Fruit fly (Drosophila melanogaster) whole organism, embryonic: Measurements from ENCODE around the gene Ptx1.

Experiments
- Abd-B ChIP-seq: fragments of 200-800 bp; sonication (Bioruptor generic); optimal IDR thresholded peaks from 2 replicates; lab custom pipeline; 2018; ENCODE audit warnings: missing biosample characterization, mild to moderate bottlenecking, missing genetic modification characterization, moderate library complexity
- CG10321 ChIP-seq: fragments of 200-800 bp; sonication (Bioruptor generic); IDR thresholded peaks from 2 replicates; pipeline ENCODE4 v1.3.6; 2022; ENCODE audit warnings: missing biosample characterization, missing genetic modification characterization
- CG10979 ChIP-seq: fragments of 200-800 bp; sonication (Bioruptor generic); optimal IDR thresholded peaks from 2 replicates; lab custom pipeline; 2018; ENCODE audit warnings: missing biosample characterization, mild to moderate bottlenecking, missing genetic modification characterization, moderate library complexity
- CG12236 ChIP-seq: fragments of 200-800 bp; sonication (Bioruptor generic); optimal IDR thresholded peaks from 2 replicates; lab custom pipeline; 2016; ENCODE audit warnings: missing biosample characterization, missing genetic modification characterization
- CG13775 ChIP-seq: fragments of 200-800 bp; sonication (Bioruptor generic); optimal IDR thresholded peaks from 3 replicates; lab custom pipeline; 2017; ENCODE audit warnings: missing biosample characterization, mild to moderate bottlenecking, missing genetic modification characterization
- CG14441 ChIP-seq: fragments of 200-800 bp; sonication (Bioruptor generic); IDR thresholded peaks from 2 replicates; pipeline ENCODE4 v1.3.6; 2022; ENCODE audit warnings: missing biosample characterization, missing genetic modification characterization
- CG14860 ChIP-seq: fragments of 200-800 bp; sonication (Bioruptor generic); IDR thresholded peaks from 3 replicates; pipeline ENCODE4 v1.3.6; 2022; ENCODE audit warnings: missing biosample characterization, missing genetic modification characterization; ENCODE audit not compliant: partially characterized antibody
- CG16779 ChIP-seq: fragments of 200-800 bp; sonication (Bioruptor generic); IDR thresholded peaks from 2 replicates; pipeline ENCODE4 v1.3.6; 2022; ENCODE audit warnings: missing biosample characterization, missing genetic modification characterization
- CG17328 ChIP-seq: fragments of 200-800 bp; sonication (Bioruptor generic); IDR thresholded peaks from 2 replicates; pipeline ENCODE4 v1.3.6; 2022; ENCODE audit warnings: missing biosample characterization, missing genetic modification characterization
- CG18262 ChIP-seq: fragments of 200-800 bp; optimal IDR thresholded peaks from 3 replicates; lab custom pipeline; 2019; ENCODE audit warnings: missing biosample characterization, mild to moderate bottlenecking, missing genetic modification characterization, moderate library complexity
- CG2712 ChIP-seq: fragments of 200-800 bp; optimal IDR thresholded peaks from 3 replicates; lab custom pipeline; 2019; ENCODE audit warnings: missing biosample characterization, mild to moderate bottlenecking, missing genetic modification characterization, moderate library complexity
- CG3407 ChIP-seq: fragments of 200-800 bp; sonication (Bioruptor generic); optimal IDR thresholded peaks from 2 replicates; lab custom pipeline; 2018; ENCODE audit warnings: missing biosample characterization, mild to moderate bottlenecking, missing genetic modification characterization
- CG34422 ChIP-seq: fragments of 200-800 bp; sonication (Bioruptor generic); IDR thresholded peaks from 3 replicates; pipeline ENCODE4 v1.3.6; 2022; ENCODE audit warnings: missing biosample characterization, missing genetic modification characterization
- CG6254 ChIP-seq: fragments of 200-800 bp; sonication (Bioruptor generic); optimal IDR thresholded peaks from 3 replicates; lab custom pipeline; 2017; ENCODE audit warnings: mild to moderate bottlenecking, missing biosample characterization, missing genetic modification reagents, missing genetic modification characterization
- CG6791 ChIP-seq: fragments of 200-800 bp; sonication (Bioruptor generic); IDR thresholded peaks from 3 replicates; pipeline ENCODE4 v1.3.6; 2022; ENCODE audit warnings: missing biosample characterization, missing genetic modification characterization; ENCODE audit not compliant: partially characterized antibody
- CG7786 ChIP-seq: fragments of 200-800 bp; sonication (Bioruptor generic); optimal IDR thresholded peaks from 2 replicates; lab custom pipeline; 2016; ENCODE audit warnings: missing biosample characterization, missing genetic modification characterization
- CG7963 ChIP-seq: fragments of 200-800 bp; sonication (Bioruptor generic); IDR thresholded peaks from 3 replicates; pipeline ENCODE4 v1.3.6; 2022; ENCODE audit warnings: missing biosample characterization, missing genetic modification characterization; ENCODE audit not compliant: partially characterized antibody
- CG8290 ChIP-seq, 3 experiments: fragments of 200-800 bp; sonication (Bioruptor generic); optimal IDR thresholded peaks; 2 replicates each; lab custom pipeline; 2016 to 2019; ENCODE audit warnings: missing biosample characterization in 3 of 3, missing genetic modification characterization in 3 of 3, mild to moderate bottlenecking in 2 of 3, moderate library complexity in 1 of 3
- Deaf1 ChIP-seq: fragments of 200-800 bp; optimal IDR thresholded peaks from 3 replicates; lab custom pipeline; 2019; ENCODE audit warnings: missing biosample characterization, mild to moderate bottlenecking, missing genetic modification characterization, moderate library complexity
- E2f2 ChIP-seq: fragments of 200-800 bp; sonication (Bioruptor generic); IDR thresholded peaks from 2 replicates; pipeline ENCODE4 v1.3.6; 2022; ENCODE audit warnings: missing biosample characterization, missing genetic modification characterization
- Fer3 ChIP-seq: fragments of 200-800 bp; sonication (Bioruptor generic); optimal IDR thresholded peaks from 2 replicates; lab custom pipeline; 2018; ENCODE audit warnings: missing biosample characterization, mild to moderate bottlenecking, missing genetic modification characterization, moderate library complexity
- Gsc ChIP-seq: fragments of 200-800 bp; sonication (Bioruptor generic); IDR thresholded peaks from 2 replicates; pipeline ENCODE4 v1.3.6; 2022; ENCODE audit warnings: missing biosample characterization, missing genetic modification characterization
- HLHmδ ChIP-seq: fragments of 200-800 bp; sonication (Bioruptor generic); optimal IDR thresholded peaks from 2 replicates; lab custom pipeline; 2018; ENCODE audit warnings: missing biosample characterization, mild to moderate bottlenecking, missing genetic modification characterization, moderate library complexity
- Nf-YA ChIP-seq: fragments of 200-800 bp; sonication (Bioruptor generic); IDR thresholded peaks from 2 replicates; pipeline ENCODE4 v1.3.6; 2022; ENCODE audit warnings: missing biosample characterization, missing genetic modification characterization
- Nf-YB ChIP-seq: fragments of 200-800 bp; sonication (Bioruptor generic); optimal IDR thresholded peaks from 3 replicates; lab custom pipeline; 2019; ENCODE audit warnings: missing biosample characterization, mild to moderate bottlenecking, missing genetic modification characterization, moderate library complexity
- Stat92E ChIP-seq, 3 experiments: fragments of >200 bp in 2 of 3; fragments of 200-800 bp in 1 of 3; sonication (Bioruptor generic) in 1 of 3; optimal IDR thresholded peaks; 2 replicates each; lab custom pipeline; 2017 to 2019; ENCODE audit warnings: missing biosample characterization in 3 of 3, missing genetic modification characterization in 3 of 3, mild to moderate bottlenecking in 1 of 3, moderate library complexity in 1 of 3
- ci ChIP-seq: fragments of 200-800 bp; sonication (Bioruptor generic); IDR thresholded peaks from 3 replicates; pipeline ENCODE4 v1.3.6; 2022; ENCODE audit warnings: missing biosample characterization, missing genetic modification characterization
- crol ChIP-seq: fragments of 200-800 bp; sonication (Bioruptor generic); IDR thresholded peaks from 2 replicates; pipeline ENCODE4 v1.3.6; 2022; ENCODE audit warnings: missing biosample characterization, missing genetic modification characterization
- dmrt11E ChIP-seq: fragments of 200-800 bp; sonication (Bioruptor generic); optimal IDR thresholded peaks from 3 replicates; lab custom pipeline; 2018; ENCODE audit warnings: missing biosample characterization, mild to moderate bottlenecking, missing genetic modification characterization, moderate library complexity
- ewg ChIP-seq: fragments of 200-800 bp; sonication (Bioruptor generic); optimal IDR thresholded peaks from 3 replicates; lab custom pipeline; 2017; ENCODE audit warnings: mild to moderate bottlenecking, missing biosample characterization, missing genetic modification reagents, missing genetic modification characterization
- grau ChIP-seq: fragments of 200-800 bp; optimal IDR thresholded peaks from 3 replicates; lab custom pipeline; 2019; ENCODE audit warnings: missing biosample characterization, mild to moderate bottlenecking, missing genetic modification characterization, moderate library complexity
- her ChIP-seq: fragments of 200-800 bp; sonication (Bioruptor generic); optimal IDR thresholded peaks from 2 replicates; lab custom pipeline; 2016; ENCODE audit warnings: missing biosample characterization, missing genetic modification characterization
- hkb ChIP-seq, 2 experiments: fragments of 200-800 bp in 1 of 2; fragments of >200 bp in 1 of 2; sonication (Bioruptor generic) in 1 of 2; IDR thresholded peaks in 1 of 2; optimal IDR thresholded peaks in 1 of 2; 2 replicates each; pipeline versions ENCODE4 v1.3.6 to Lab custom; 2017 to 2022; ENCODE audit warnings: missing biosample characterization in 1 of 2, missing genetic modification characterization in 1 of 2
- insv ChIP-seq, 2 experiments: fragments of 200-800 bp; sonication (Bioruptor generic); optimal IDR thresholded peaks; 3 replicates each; lab custom pipeline; 2016 to 2018; ENCODE audit warnings: missing biosample characterization in 2 of 2, missing genetic modification characterization in 2 of 2
- oc ChIP-seq: fragments of 200-800 bp; sonication (Bioruptor generic); optimal IDR thresholded peaks from 2 replicates; lab custom pipeline; 2018; ENCODE audit warnings: missing biosample characterization, mild to moderate bottlenecking, missing genetic modification characterization, moderate library complexity
- p53 ChIP-seq: fragments of 200-800 bp; sonication (Bioruptor generic); optimal IDR thresholded peaks from 2 replicates; lab custom pipeline; 2016; ENCODE audit warnings: missing biosample characterization, missing genetic modification characterization
- pho ChIP-seq: fragments of 200-800 bp; sonication (Bioruptor generic); optimal IDR thresholded peaks from 2 replicates; lab custom pipeline; 2016; ENCODE audit warnings: missing biosample characterization, missing genetic modification characterization
- prd ChIP-seq, 3 experiments: fragments of >200 bp in 2 of 3; fragments of 200-800 bp in 1 of 3; sonication (Bioruptor generic) in 1 of 3; optimal IDR thresholded peaks in 2 of 3; IDR thresholded peaks in 1 of 3; 2 replicates in 2 of 3; 3 replicates in 1 of 3; pipeline versions ENCODE4 v1.3.6 to Lab custom; 2017 to 2022; ENCODE audit warnings: missing biosample characterization in 1 of 3, missing genetic modification characterization in 1 of 3
- pros ChIP-seq: fragments of 200-800 bp; sonication (Bioruptor generic); optimal IDR thresholded peaks from 3 replicates; lab custom pipeline; 2019; ENCODE audit warnings: missing biosample characterization, mild to moderate bottlenecking, missing genetic modification characterization, moderate library complexity
- row ChIP-seq: fragments of 200-800 bp; sonication (Bioruptor generic); IDR thresholded peaks from 3 replicates; pipeline ENCODE4 v1.3.6; 2022; ENCODE audit warnings: missing biosample characterization, missing genetic modification characterization
- stc ChIP-seq: fragments of 200-800 bp; sonication (Bioruptor generic); IDR thresholded peaks from 2 replicates; pipeline ENCODE4 v1.3.6; 2022; ENCODE audit warnings: missing biosample characterization, missing genetic modification characterization
- stwl ChIP-seq: fragments of 200-800 bp; sonication (Bioruptor generic); optimal IDR thresholded peaks from 3 replicates; lab custom pipeline; 2018; ENCODE audit warnings: missing biosample characterization, mild to moderate bottlenecking, missing genetic modification characterization, moderate library complexity
- sug ChIP-seq: fragments of 200-800 bp; optimal IDR thresholded peaks from 2 replicates; lab custom pipeline; 2019; ENCODE audit warnings: missing biosample characterization, mild to moderate bottlenecking, missing genetic modification characterization, moderate library complexity
- yki ChIP-seq: fragments of >200 bp; optimal IDR thresholded peaks from 3 replicates; lab custom pipeline; 2018
- z ChIP-seq: fragments of 200-800 bp; sonication (Bioruptor generic); IDR thresholded peaks from 3 replicates; pipeline ENCODE4 v1.3.6; 2022; ENCODE audit warnings: missing biosample characterization, missing genetic modification characterization
- zen ChIP-seq: fragments of 200-800 bp; sonication (Bioruptor generic); optimal IDR thresholded peaks from 3 replicates; lab custom pipeline; 2018; ENCODE audit warnings: missing biosample characterization, mild to moderate bottlenecking, missing genetic modification characterization, moderate library complexity
- zen2 ChIP-seq: fragments of 200-800 bp; sonication (Bioruptor generic); IDR thresholded peaks from 3 replicates; pipeline ENCODE4 v1.3.6; 2022; ENCODE audit warnings: missing biosample characterization, missing genetic modification characterization; ENCODE audit not compliant: partially characterized antibody
- zfh1 ChIP-seq: fragments of 200-800 bp; sonication (Bioruptor generic); IDR thresholded peaks from 3 replicates; pipeline ENCODE4 v1.3.6; 2022; ENCODE audit warnings: missing biosample characterization, missing genetic modification characterization

Ptx1 gene

DNA sequence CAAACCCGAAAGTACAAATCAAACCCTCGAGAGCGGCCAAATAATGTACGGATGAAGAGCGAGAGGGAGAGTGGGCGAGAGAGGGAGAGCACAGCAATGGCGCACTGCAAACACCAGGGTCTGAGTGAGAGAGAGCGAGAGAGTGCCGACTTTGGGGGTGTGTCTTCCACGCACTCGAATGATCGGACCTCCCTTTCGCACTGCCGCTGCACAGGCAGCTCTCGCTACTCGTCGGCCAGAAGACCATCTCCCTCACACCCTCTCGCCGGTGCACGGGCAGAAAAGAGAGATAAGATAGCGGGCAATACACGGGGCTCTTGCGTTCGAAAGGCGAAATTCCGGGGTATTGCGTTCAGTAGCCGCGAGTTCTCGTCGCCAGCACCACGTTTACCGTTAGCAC is at the start of gene Ptx1:
Ptx1 (plus strand) TSS at position 353 of the 400 bp plus-strand sequence.
- TF ChIP-seq CG6791 (GFP tag; lab: Robert Waterston, UW) (peak; percentile 63; the same call in 2 of the 3 replicates), prd (optimal IDR thresholded peaks at IDR 0.05; lab: Kevin White, UChicago) (no peak), prd (GFP tag; IDR thresholded peaks at IDR 0.05; lab: Robert Waterston, UW) (peak; percentile 36; the same call in 1 of the 3 replicates), CG17328 (0 out of 2 replicates have a peak, but pooled peaks have one; percentile 17), CG2712 (tag; lab: Kevin White, UChicago) (peak; percentile 30), Stat92E (GFP tag; optimal IDR thresholded peaks at IDR 0.05; lab: Kevin White, UChicago) (peak in 1 of 3 experiments; percentile 47), Nf-YA (GFP tag; lab: Robert Waterston, UW) (peak; percentile 92), her (GFP tag; lab: Kevin White, UChicago) (no peak), stc (GFP tag; lab: Robert Waterston, UW) (0 out of 2 replicates have a peak, but pooled peaks have one; percentile 46), CG16779 (no peak), grau (tag; lab: Kevin White, UChicago) (peak; percentile 14), CG7786 (GFP tag; lab: Kevin White, UChicago) (no peak), ewg (GFP tag; lab: Kevin White, UChicago) (peak; percentile 89), Gsc (GFP tag; lab: Robert Waterston, UW) (no peak), CG14441 (GFP tag; lab: Robert Waterston, UW) (peak; percentile 35; the same call in 1 of the 2 replicates), E2f2 (GFP tag; lab: Robert Waterston, UW) (no peak), stwl (no peak), ci (peak; percentile 31; the same call in 1 of the 3 replicates), CG18262 (tag; lab: Kevin White, UChicago) (no peak), Nf-YB (GFP tag; lab: Kevin White, UChicago) (peak; percentile 98), insv (GFP tag; optimal IDR thresholded peaks at IDR 0.05; lab: Kevin White, UChicago) (no peak), Deaf1 (tag; lab: Kevin White, UChicago) (peak; percentile 69), CG3407 (GFP tag; lab: Kevin White, UChicago) (no peak), crol (GFP tag; lab: Robert Waterston, UW) (peak; percentile 93), hkb (optimal IDR thresholded peaks at IDR 0.05; lab: Kevin White, UChicago) (no peak), hkb (GFP tag; IDR thresholded peaks at IDR 0.05; lab: Robert Waterston, UW) (no peak), CG6254 (peak; percentile 2), dmrt11E (tag; lab: Kevin White, UChicago) (no peak), pros (GFP tag; lab: Kevin White, UChicago) (peak; percentile 37), CG34422 (GFP tag; lab: Robert Waterston, UW) (peak; percentile 43; the same call in 1 of the 3 replicates), zfh1 (peak; percentile 60; the same call in 2 of the 3 replicates), sug (tag; lab: Kevin White, UChicago) (peak; percentile 27), Fer3 (no peak), CG8290 (GFP tag; optimal IDR thresholded peaks at IDR 0.05; lab: Kevin White, UChicago) (no peak), CG8290 (tag; optimal IDR thresholded peaks at IDR 0.05; lab: Kevin White, UChicago) (peak in 1 of 2 experiments; percentile 28), row (GFP tag; lab: Robert Waterston, UW) (0 out of 3 replicates have a peak, but pooled peaks have one; percentile 18), z (0 out of 3 replicates have a peak, but pooled peaks have one; percentile 47), oc (tag; lab: Kevin White, UChicago) (peak; percentile 72), CG10321 (GFP tag; lab: Robert Waterston, UW) (peak; percentile 98), CG14860 (peak; percentile 40; the same call in 1 of the 3 replicates), pho (peak; percentile 17), zen2 (GFP tag; lab: Robert Waterston, UW) (0 out of 3 replicates have a peak, but pooled peaks have one; percentile 57), CG10979 (tag; lab: Kevin White, UChicago) (peak; percentile 19), Abd-B (GFP tag; lab: Kevin White, UChicago) (peak; percentile 1), CG13775 (GFP tag; lab: Kevin White, UChicago) (no peak), yki (lab: Kevin White, UChicago) (peak; percentile 74), zen (tag; lab: Kevin White, UChicago) (peak; percentile 24), p53 (GFP tag; lab: Kevin White, UChicago) (no peak), CG7963 (GFP tag; lab: Robert Waterston, UW) (peak; percentile 27; the same call in 1 of the 3 replicates), CG12236 (GFP tag; lab: Kevin White, UChicago) (no peak), HLHmδ (GFP tag; lab: Kevin White, UChicago) (no peak)
